Fruit fly (Drosophila melanogaster) whole organism, embryonic: Measurements from ENCODE around the gene Zaf1.
A peak's percentile ranks its signal among the peaks of the same experiment; 100 is the strongest.

Experiments used
- ATbp ChIP-seq: fragments of 200-800 bp; sonication (Bioruptor generic); optimal IDR thresholded peaks from 2 replicates; lab custom pipeline; 2017; ENCODE audit warnings: missing biosample characterization, mild to moderate bottlenecking, missing genetic modification characterization, missing genetic modification reagents
- Aef1 ChIP-seq: fragments of 200-800 bp; sonication (Bioruptor generic); IDR thresholded peaks from 3 replicates; pipeline ENCODE4 v1.3.6; 2022; ENCODE audit warnings: missing biosample characterization, missing genetic modification characterization
- Blimp-1 ChIP-seq: fragments of 200-800 bp; sonication (Bioruptor generic); optimal IDR thresholded peaks from 3 replicates; lab custom pipeline; 2018; ENCODE audit warnings: missing biosample characterization, missing genetic modification characterization, mild to moderate bottlenecking, moderate library complexity, missing genetic modification reagents
- CG10462 ChIP-seq: fragments of 200-800 bp; sonication (Bioruptor generic); optimal IDR thresholded peaks from 2 replicates; lab custom pipeline; 2016; ENCODE audit warnings: missing biosample characterization, missing genetic modification characterization
- CG11504 ChIP-seq: fragments of 200-800 bp; sonication (Bioruptor generic); optimal IDR thresholded peaks from 3 replicates; lab custom pipeline; 2019; ENCODE audit warnings: missing biosample characterization, mild to moderate bottlenecking, missing genetic modification characterization, moderate library complexity
- CG15514 ChIP-seq: fragments of 200-800 bp; sonication (Bioruptor generic); optimal IDR thresholded peaks from 3 replicates; lab custom pipeline; 2017; ENCODE audit warnings: missing biosample characterization, missing genetic modification characterization, mild to moderate bottlenecking, moderate library complexity, missing genetic modification reagents
- CG16863 ChIP-seq: fragments of 200-800 bp; sonication (Bioruptor generic); optimal IDR thresholded peaks from 3 replicates; lab custom pipeline; 2016; ENCODE audit warnings: missing biosample characterization, missing genetic modification characterization
- CG17359 ChIP-seq: fragments of 200-800 bp; sonication (Bioruptor generic); optimal IDR thresholded peaks from 3 replicates; lab custom pipeline; 2018; ENCODE audit warnings: missing biosample characterization, mild to moderate bottlenecking, missing genetic modification characterization, moderate library complexity
- CG17829 ChIP-seq: fragments of 200-800 bp; optimal IDR thresholded peaks from 2 replicates; lab custom pipeline; 2019; ENCODE audit warnings: missing biosample characterization, mild to moderate bottlenecking, missing genetic modification characterization, moderate library complexity
- CG2199 ChIP-seq: fragments of 200-800 bp; sonication (Bioruptor generic); IDR thresholded peaks from 3 replicates; pipeline ENCODE4 v1.3.6; 2022; ENCODE audit warnings: missing biosample characterization, missing genetic modification characterization
- CG2678 ChIP-seq: fragments of 200-800 bp; sonication (Bioruptor generic); optimal IDR thresholded peaks from 3 replicates; lab custom pipeline; 2019; ENCODE audit warnings: missing biosample characterization, mild to moderate bottlenecking, missing genetic modification characterization, moderate library complexity
- CG3281 ChIP-seq: fragments of 200-800 bp; sonication (Bioruptor generic); optimal IDR thresholded peaks from 3 replicates; lab custom pipeline; 2017; ENCODE audit warnings: missing biosample characterization, mild to moderate bottlenecking, missing genetic modification characterization
- CG6689 ChIP-seq: fragments of 200-800 bp; sonication (Bioruptor generic); IDR thresholded peaks from 2 replicates; pipeline ENCODE4 v1.3.6; 2022; ENCODE audit warnings: missing biosample characterization, missing genetic modification characterization
- Chrac-16 ChIP-seq: fragments of 200-800 bp; sonication (Bioruptor generic); optimal IDR thresholded peaks from 3 replicates; lab custom pipeline; 2016; ENCODE audit warnings: missing biosample characterization, missing genetic modification characterization
- E2f1 ChIP-seq: fragments of 200-800 bp; sonication (Bioruptor generic); IDR thresholded peaks from 2 replicates; pipeline ENCODE4 v1.3.6; 2022; ENCODE audit warnings: missing biosample characterization, missing genetic modification characterization
- Fer1 ChIP-seq: fragments of 200-800 bp; sonication (Bioruptor generic); optimal IDR thresholded peaks from 2 replicates; lab custom pipeline; 2017; ENCODE audit warnings: missing biosample characterization, mild to moderate bottlenecking, missing genetic modification characterization
- HHEX ChIP-seq: fragments of 200-800 bp; sonication (Bioruptor generic); optimal IDR thresholded peaks from 3 replicates; lab custom pipeline; 2017; ENCODE audit warnings: missing biosample characterization, mild to moderate bottlenecking, missing genetic modification characterization, missing genetic modification reagents
- Hmr ChIP-seq: fragments of 200-800 bp; sonication (Bioruptor generic); optimal IDR thresholded peaks from 3 replicates; lab custom pipeline; 2017; ENCODE audit warnings: mild to moderate bottlenecking, missing biosample characterization, missing genetic modification reagents, missing genetic modification characterization
- Kr ChIP-seq: fragments of 200-800 bp; sonication (Bioruptor generic); optimal IDR thresholded peaks from 2 replicates; lab custom pipeline; 2017; ENCODE audit warnings: missing biosample characterization, mild to moderate bottlenecking, missing genetic modification characterization
- Lim3 ChIP-seq: fragments of 200-800 bp; sonication (Bioruptor generic); IDR thresholded peaks from 2 replicates; pipeline ENCODE4 v1.3.6; 2022; ENCODE audit warnings: missing biosample characterization, missing genetic modification characterization
- Pdp1 ChIP-seq, 2 experiments: fragments of 200-800 bp; sonication (Bioruptor generic); optimal IDR thresholded peaks; 3 replicates each; lab custom pipeline; 2016; ENCODE audit warnings: missing biosample characterization in 2 of 2, missing genetic modification characterization in 2 of 2, mild to moderate bottlenecking in 1 of 2, moderate library complexity in 1 of 2
- Rx ChIP-seq: fragments of 200-800 bp; sonication (Bioruptor generic); IDR thresholded peaks from 2 replicates; pipeline ENCODE4 v1.3.6; 2022; ENCODE audit warnings: missing biosample characterization, missing genetic modification characterization
- Side ChIP-seq: fragments of 200-800 bp; sonication (Bioruptor generic); optimal IDR thresholded peaks from 2 replicates; lab custom pipeline; 2016; ENCODE audit warnings: missing biosample characterization, missing genetic modification characterization
- Sry-δ ChIP-seq: fragments of 200-800 bp; sonication (Bioruptor generic); optimal IDR thresholded peaks from 2 replicates; lab custom pipeline; 2016; ENCODE audit warnings: missing biosample characterization, missing genetic modification characterization
- TFAM ChIP-seq: fragments of 200-800 bp; sonication (Bioruptor generic); optimal IDR thresholded peaks from 2 replicates; lab custom pipeline; 2017; ENCODE audit warnings: missing biosample characterization, missing genetic modification characterization, inconsistent platforms
- Tbp ChIP-seq: fragments of >200 bp; optimal IDR thresholded peaks from 2 replicates; lab custom pipeline; 2018; ENCODE audit warnings: missing biosample characterization, missing genetic modification characterization
- bigmax ChIP-seq: fragments of 200-800 bp; sonication (Bioruptor generic); optimal IDR thresholded peaks from 2 replicates; lab custom pipeline; 2018; ENCODE audit warnings: missing biosample characterization, mild to moderate bottlenecking, missing genetic modification characterization
- bowl ChIP-seq: fragments of 200-800 bp; sonication (Bioruptor generic); IDR thresholded peaks from 2 replicates; pipeline ENCODE4 v1.3.6; 2022; ENCODE audit warnings: missing biosample characterization, missing genetic modification characterization
- chif ChIP-seq, 2 experiments: fragments of 200-800 bp; sonication (Bioruptor generic); optimal IDR thresholded peaks; 3 replicates each; lab custom pipeline; 2016; ENCODE audit warnings: missing biosample characterization in 2 of 2, missing genetic modification characterization in 2 of 2
- cwo ChIP-seq: fragments of 200-800 bp; sonication (Bioruptor generic); optimal IDR thresholded peaks from 3 replicates; lab custom pipeline; 2017; ENCODE audit warnings: missing biosample characterization, missing genetic modification characterization, mild to moderate bottlenecking, moderate library complexity, missing genetic modification reagents
- gcm ChIP-seq: fragments of 200-800 bp; sonication (Bioruptor generic); optimal IDR thresholded peaks from 2 replicates; lab custom pipeline; 2019; ENCODE audit warnings: missing biosample characterization, mild to moderate bottlenecking, missing genetic modification characterization, moderate library complexity
- gcm2 ChIP-seq: fragments of 200-800 bp; sonication (Bioruptor generic); optimal IDR thresholded peaks from 2 replicates; lab custom pipeline; 2016; ENCODE audit warnings: missing biosample characterization, missing genetic modification characterization
- gsb ChIP-seq: fragments of 200-800 bp; sonication (Bioruptor generic); IDR thresholded peaks from 2 replicates; pipeline ENCODE4 v1.3.6; 2022; ENCODE audit warnings: missing biosample characterization, missing genetic modification characterization
- her ChIP-seq: fragments of 200-800 bp; sonication (Bioruptor generic); optimal IDR thresholded peaks from 2 replicates; lab custom pipeline; 2016; ENCODE audit warnings: missing biosample characterization, missing genetic modification characterization
- hth ChIP-seq: fragments of >200 bp; optimal IDR thresholded peaks from 2 replicates; lab custom pipeline; 2017; ENCODE audit warnings: inconsistent platforms
- insv ChIP-seq, 2 experiments: fragments of 200-800 bp; sonication (Bioruptor generic); optimal IDR thresholded peaks; 3 replicates each; lab custom pipeline; 2016 to 2018; ENCODE audit warnings: missing biosample characterization in 2 of 2, missing genetic modification characterization in 2 of 2
- pita ChIP-seq: fragments of 200-800 bp; sonication (Bioruptor generic); optimal IDR thresholded peaks from 2 replicates; lab custom pipeline; 2017; ENCODE audit warnings: missing biosample characterization, mild to moderate bottlenecking, missing genetic modification characterization
- pros ChIP-seq: fragments of 200-800 bp; sonication (Bioruptor generic); optimal IDR thresholded peaks from 3 replicates; lab custom pipeline; 2019; ENCODE audit warnings: missing biosample characterization, mild to moderate bottlenecking, missing genetic modification characterization, moderate library complexity
- sim ChIP-seq: fragments of 200-800 bp; sonication (Bioruptor generic); IDR thresholded peaks from 2 replicates; pipeline ENCODE4 v1.3.6; 2022; ENCODE audit warnings: missing biosample characterization, missing genetic modification characterization
- sna ChIP-seq: fragments of 200-800 bp; sonication (Bioruptor generic); IDR thresholded peaks from 2 replicates; pipeline ENCODE4 v1.3.6; 2022; ENCODE audit warnings: missing biosample characterization, missing genetic modification characterization; ENCODE audit not compliant: partially characterized antibody
- wek ChIP-seq: fragments of 200-800 bp; sonication (Bioruptor generic); optimal IDR thresholded peaks from 3 replicates; lab custom pipeline; 2018; ENCODE audit warnings: missing biosample characterization, mild to moderate bottlenecking, missing genetic modification characterization, moderate library complexity
- yki ChIP-seq: fragments of >200 bp; optimal IDR thresholded peaks from 3 replicates; lab custom pipeline; 2018
- zen2 ChIP-seq: fragments of 200-800 bp; sonication (Bioruptor generic); IDR thresholded peaks from 3 replicates; pipeline ENCODE4 v1.3.6; 2022; ENCODE audit warnings: missing biosample characterization, missing genetic modification characterization; ENCODE audit not compliant: partially characterized antibody

Gene Zaf1

DNA sequence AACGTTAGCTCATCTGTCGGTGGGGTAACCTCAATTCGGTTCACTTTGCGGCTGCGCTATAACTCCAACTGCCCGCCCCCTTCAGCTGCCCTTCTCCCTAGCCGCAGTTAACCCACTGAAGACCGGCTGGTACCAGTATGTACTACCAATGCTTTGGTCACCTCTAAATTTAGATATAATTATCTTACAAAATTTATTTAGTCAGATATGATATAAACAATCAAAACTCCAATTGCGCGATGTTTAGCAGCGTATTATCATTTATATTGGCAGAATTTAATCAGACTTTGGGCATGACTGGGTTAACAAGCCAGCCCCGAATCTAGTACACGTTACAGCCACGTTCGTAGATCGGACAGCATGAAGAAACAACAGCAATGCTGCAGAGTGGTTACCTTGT is 36.3 kb upstream of the Zaf1 start (continued):
- TF ChIP-seq CG10462 (GFP tag; lab: Kevin White, UChicago) (no peak), bigmax (GFP tag; lab: Kevin White, UChicago) (no peak), zen2 (GFP tag; lab: Robert Waterston, UW) (no peak), CG6689 (no peak), chif (GFP tag; optimal IDR thresholded peaks at IDR 0.05; lab: Kevin White, UChicago) (peak in 1 of 2 experiments; percentile 21), yki (lab: Kevin White, UChicago) (no peak), CG17359 (tag; lab: Kevin White, UChicago) (peak; percentile 59), CG3281 (GFP tag; lab: Kevin White, UChicago) (peak; percentile 41), TFAM (no peak), gcm2 (GFP tag; lab: Kevin White, UChicago) (peak; percentile 23), Hmr (GFP tag; lab: Kevin White, UChicago) (peak; percentile 5), Tbp (GFP tag; lab: Kevin White, UChicago) (no peak), cwo (GFP tag; lab: Kevin White, UChicago) (peak; percentile 64), her (GFP tag; lab: Kevin White, UChicago) (no peak), Sry-δ (GFP tag; lab: Kevin White, UChicago) (no peak), Rx (GFP tag; lab: Robert Waterston, UW) (no peak), gcm (peak; percentile 29), CG2678 (tag; lab: Kevin White, UChicago) (peak; percentile 66), pros (GFP tag; lab: Kevin White, UChicago) (no peak), sim (GFP tag; lab: Robert Waterston, UW) (0 out of 2 replicates have a peak, but pooled peaks have one; percentile 9), Chrac-16 (peak; percentile 7), wek (GFP tag; lab: Kevin White, UChicago) (no peak), Kr (GFP tag; lab: Kevin White, UChicago) (no peak), hth (lab: Kevin White, UChicago) (no peak), CG16863 (GFP tag; lab: Kevin White, UChicago) (no peak), E2f1 (GFP tag; lab: Robert Waterston, UW) (peak; percentile 23; the same call in 1 of the 2 replicates), CG17829 (tag; lab: Kevin White, UChicago) (peak; percentile 54), bowl (peak; percentile 28; the same call in 1 of the 2 replicates), HHEX (GFP tag; lab: Kevin White, UChicago) (peak; percentile 38), gsb (no peak), insv (GFP tag; optimal IDR thresholded peaks at IDR 0.05; lab: Kevin White, UChicago) (no peak), pita (GFP tag; lab: Kevin White, UChicago) (no peak), Fer1 (GFP tag; lab: Kevin White, UChicago) (peak; percentile 70), ATbp (GFP tag; lab: Kevin White, UChicago) (peak; percentile 48), CG15514 (GFP tag; lab: Kevin White, UChicago) (peak; percentile 28), Aef1 (0 out of 3 replicates have a peak, but pooled peaks have one; percentile 33), Lim3 (GFP tag; lab: Robert Waterston, UW) (0 out of 2 replicates have a peak, but pooled peaks have one; percentile 13), CG11504 (tag; lab: Kevin White, UChicago) (peak; percentile 79)

- TF ChIP-seq Pdp1 (GFP tag; optimal IDR thresholded peaks at IDR 0.05; lab: Kevin White, UChicago): peak in 1 of 2 experiments; percentile 80
- TF ChIP-seq Side: no peak
- TF ChIP-seq CG2199 (GFP tag; lab: Robert Waterston, UW): 0 out of 3 replicates have a peak, but pooled peaks have one; percentile 10
- peak; percentile 98 for TF ChIP-seq Blimp-1 (GFP tag; lab: Kevin White, UChicago)
- TF ChIP-seq sna: 0 out of 2 replicates have a peak, but pooled peaks have one; percentile 16
- TF ChIP-seq, all 482 proteins: peak for 4
Observed at dm6 chr3R:11661187-11661586, 35.7 kb upstream of the Zaf1 start.
